Fruit fly (Drosophila melanogaster): ENCODE data around the gene CG14410.

dm6 chrX:14836425-14836824, at the start of gene CG14410:
- TF ChIP-seq Smox (GFP tag; optimal IDR thresholded peaks at IDR 0.05) = no peak
- no peak for TF ChIP-seq CG1621 (tag; optimal IDR thresholded peaks at IDR 0.05)

Data from whole organism, prepupa.